Worm (Caenorhabditis elegans): ENCODE measurements around the gene str-148.

str-148 gene

ce11 chrII:1086479-1086878 is 40.7 kb downstream of the str-148 start:
- TF ChIP-seq ceh-83 (GFP tag; optimal IDR thresholded peaks at IDR 0.05) (no peak), tbx-8 (GFP tag; optimal IDR thresholded peaks at IDR 0.05) (no peak), sptf-1 (tag; optimal IDR thresholded peaks at IDR 0.05) (no peak), nhr-28 (tag; optimal IDR thresholded peaks at IDR 0.05) (no peak), unc-62 (GFP tag; optimal IDR thresholded peaks at IDR 0.05) (no peak), lin-32 (GFP tag; optimal IDR thresholded peaks at IDR 0.05) (no peak), ztf-11 (tag; optimal IDR thresholded peaks at IDR 0.05) (no peak), hlh-1 (tag; optimal IDR thresholded peaks at IDR 0.05) (no peak), elt-3 (tag; optimal IDR thresholded peaks at IDR 0.05) (no peak), bed-3 (GFP tag; optimal IDR thresholded peaks at IDR 0.05) (no peak)

- TF ChIP-seq unc-120 (tag; optimal IDR thresholded peaks at IDR 0.05; ENCODE audit: poor library complexity, severe bottlenecking) (no peak), lsy-2 (tag; optimal IDR thresholded peaks at IDR 0.05) (no peak), sem-2 (GFP tag; optimal IDR thresholded peaks at IDR 0.05) (no peak), nhr-12 (tag; optimal IDR thresholded peaks at IDR 0.05) (no peak), lin-13 (tag; optimal IDR thresholded peaks at IDR 0.05) (no peak), ceh-83 (GFP tag; optimal IDR thresholded peaks at IDR 0.05) (no peak), ces-1 (GFP tag; optimal IDR thresholded peaks at IDR 0.05) (no peak), nhr-237 (tag; optimal IDR thresholded peaks at IDR 0.05) (no peak), unc-39 (tag; optimal IDR thresholded peaks at IDR 0.05) (no peak), blmp-1 (tag; optimal IDR thresholded peaks at IDR 0.05) (no peak), hlh-1 (tag; optimal IDR thresholded peaks at IDR 0.05) (no peak), elt-3 (tag; optimal IDR thresholded peaks at IDR 0.05) (no peak), cnd-1 (tag; optimal IDR thresholded peaks at IDR 0.05) (no peak), ceh-43 (GFP tag; optimal IDR thresholded peaks at IDR 0.05) (no peak), nhr-76 (tag; optimal IDR thresholded peaks at IDR 0.05) (no peak), snpc-4 (tag; optimal IDR thresholded peaks at IDR 0.05) (no peak), ceh-39 (tag; optimal IDR thresholded peaks at IDR 0.05) (no peak)
Observed at ce11 chrII:1088527-1089230, 42.9 kb downstream of the str-148 start.

- TF ChIP-seq bed-3 (GFP tag; optimal IDR thresholded peaks at IDR 0.05), result no peak
- no peak for TF ChIP-seq M03D4.4 (tag; optimal IDR thresholded peaks at IDR 0.05)
- no peak for TF ChIP-seq lsy-2 (tag; optimal IDR thresholded peaks at IDR 0.05)
- no peak for TF ChIP-seq ceh-39 (tag; optimal IDR thresholded peaks at IDR 0.05)
- TF ChIP-seq drap-1 (GFP tag; optimal IDR thresholded peaks at IDR 0.05), result no peak
- TF ChIP-seq ceh-43 (GFP tag; optimal IDR thresholded peaks at IDR 0.05), result no peak
Observed at ce11 chrII:1090743-1091142, 45.0 kb downstream of the str-148 start.

ce11 chrII:1091706-1092105 is 45.9 kb downstream of the str-148 start, which contains the start of gene snf-3:
Gene snf-3, plus strand, starts transcription at chrII:1092006.
- TF ChIP-seq ham-2 (GFP tag; optimal IDR thresholded peaks at IDR 0.05) (no peak), bed-3 (GFP tag; optimal IDR thresholded peaks at IDR 0.05) (no peak), tbx-8 (GFP tag; optimal IDR thresholded peaks at IDR 0.05) (no peak), mab-5 (tag; optimal IDR thresholded peaks at IDR 0.05) (no peak), nhr-76 (tag; optimal IDR thresholded peaks at IDR 0.05) (no peak), mep-1 (tag; optimal IDR thresholded peaks at IDR 0.05) (no peak), zip-8 (tag; optimal IDR thresholded peaks at IDR 0.05) (no peak), snpc-4 (tag; optimal IDR thresholded peaks at IDR 0.05) (no peak), ztf-11 (tag; optimal IDR thresholded peaks at IDR 0.05) (no peak), ceh-39 (tag; optimal IDR thresholded peaks at IDR 0.05) (no peak), elt-1 (tag; optimal IDR thresholded peaks at IDR 0.05; ENCODE audit: borderline replicate concordance, insufficient read depth) (no peak), hlh-1 (tag; optimal IDR thresholded peaks at IDR 0.05) (no peak), unc-39 (tag; optimal IDR thresholded peaks at IDR 0.05) (no peak)
